Fruit fly (Drosophila melanogaster) whole organism, embryonic: ENCODE measurements around the gene form3.
A peak's percentile ranks its signal among the peaks of the same experiment; 100 is the strongest.

Experiments used
- Abd-B ChIP-seq: fragments of 200-800 bp; sonication (Bioruptor generic); optimal IDR thresholded peaks from 2 replicates; lab custom pipeline; 2018; ENCODE audit warnings: missing biosample characterization, mild to moderate bottlenecking, missing genetic modification characterization, moderate library complexity
- C15 ChIP-seq: fragments of 200-800 bp; sonication (Bioruptor generic); IDR thresholded peaks from 3 replicates; pipeline ENCODE4 v1.3.6; 2022; ENCODE audit warnings: missing biosample characterization, missing genetic modification characterization
- CG10147 ChIP-seq: fragments of 200-800 bp; sonication (Bioruptor generic); optimal IDR thresholded peaks from 2 replicates; lab custom pipeline; 2019; ENCODE audit warnings: missing biosample characterization, mild to moderate bottlenecking, missing genetic modification characterization, moderate library complexity
- CG1233 ChIP-seq: fragments of 200-800 bp; sonication (Bioruptor generic); optimal IDR thresholded peaks from 4 replicates; lab custom pipeline; 2018; ENCODE audit warnings: missing biosample characterization, mild to moderate bottlenecking, missing genetic modification characterization
- CG13287 ChIP-seq: fragments of 200-800 bp; sonication (Bioruptor generic); IDR thresholded peaks from 2 replicates; pipeline ENCODE4 v1.3.6; 2022; ENCODE audit warnings: missing biosample characterization, missing genetic modification characterization; ENCODE audit not compliant: partially characterized antibody
- CG13424 ChIP-seq: fragments of 200-800 bp; sonication (Bioruptor generic); optimal IDR thresholded peaks from 2 replicates; lab custom pipeline; 2019; ENCODE audit warnings: missing biosample characterization, mild to moderate bottlenecking, missing genetic modification characterization, moderate library complexity
- CG1602 ChIP-seq: fragments of 200-800 bp; sonication (Bioruptor generic); optimal IDR thresholded peaks from 3 replicates; lab custom pipeline; 2016; ENCODE audit warnings: missing biosample characterization, missing genetic modification characterization
- CG1603 ChIP-seq: fragments of 200-800 bp; sonication (Bioruptor generic); optimal IDR thresholded peaks from 2 replicates; lab custom pipeline; 2019; ENCODE audit warnings: missing biosample characterization, mild to moderate bottlenecking, missing genetic modification characterization, moderate library complexity
- CG17186 ChIP-seq: fragments of 200-800 bp; sonication (Bioruptor generic); optimal IDR thresholded peaks from 3 replicates; lab custom pipeline; 2017; ENCODE audit warnings: missing biosample characterization, missing genetic modification reagents, missing genetic modification characterization
- CG17385 ChIP-seq: fragments of 200-800 bp; sonication (Bioruptor generic); optimal IDR thresholded peaks from 3 replicates; lab custom pipeline; 2018; ENCODE audit warnings: missing biosample characterization, mild to moderate bottlenecking, missing genetic modification characterization
- CG18619 ChIP-seq: fragments of 200-800 bp; sonication (Bioruptor generic); optimal IDR thresholded peaks from 3 replicates; lab custom pipeline; 2017; ENCODE audit warnings: missing biosample characterization, mild to moderate bottlenecking, missing genetic modification characterization
- CG2120 ChIP-seq: fragments of 200-800 bp; sonication (Bioruptor generic); optimal IDR thresholded peaks from 3 replicates; lab custom pipeline; 2016; ENCODE audit warnings: missing biosample characterization, missing genetic modification characterization
- CG31224 ChIP-seq: fragments of 200-800 bp; sonication (Bioruptor generic); IDR thresholded peaks from 2 replicates; pipeline ENCODE4 v1.3.6; 2022; ENCODE audit warnings: missing biosample characterization, missing genetic modification characterization
- CG31388 ChIP-seq: fragments of 200-800 bp; sonication (Bioruptor generic); optimal IDR thresholded peaks from 2 replicates; lab custom pipeline; 2016; ENCODE audit warnings: missing biosample characterization, missing genetic modification characterization
- CG4360 ChIP-seq: fragments of 200-800 bp; sonication (Bioruptor generic); IDR thresholded peaks from 2 replicates; pipeline ENCODE4 v1.3.6; 2022; ENCODE audit warnings: missing biosample characterization, missing genetic modification characterization
- CG4854 ChIP-seq: fragments of 200-800 bp; sonication (Bioruptor generic); optimal IDR thresholded peaks from 2 replicates; lab custom pipeline; 2016; ENCODE audit warnings: missing biosample characterization, missing genetic modification characterization, inconsistent platforms
- CG6272 ChIP-seq: fragments of 200-800 bp; sonication (Bioruptor generic); IDR thresholded peaks from 2 replicates; pipeline ENCODE4 v1.3.6; 2022; ENCODE audit warnings: missing biosample characterization, missing genetic modification characterization
- CG6765 ChIP-seq: fragments of 200-800 bp; sonication (Bioruptor generic); optimal IDR thresholded peaks from 3 replicates; lab custom pipeline; 2017; ENCODE audit warnings: missing biosample characterization, mild to moderate bottlenecking, missing genetic modification characterization
- CG6791 ChIP-seq: fragments of 200-800 bp; sonication (Bioruptor generic); IDR thresholded peaks from 3 replicates; pipeline ENCODE4 v1.3.6; 2022; ENCODE audit warnings: missing biosample characterization, missing genetic modification characterization; ENCODE audit not compliant: partially characterized antibody
- CG6854 ChIP-seq: fragments of 200-800 bp; sonication (Bioruptor generic); optimal IDR thresholded peaks from 3 replicates; lab custom pipeline; 2017; ENCODE audit warnings: missing biosample characterization, mild to moderate bottlenecking, missing genetic modification characterization
- CG9727 ChIP-seq: fragments of 200-800 bp; sonication (Bioruptor generic); optimal IDR thresholded peaks from 3 replicates; lab custom pipeline; 2017; ENCODE audit warnings: missing biosample characterization, mild to moderate bottlenecking, missing genetic modification characterization
- CG9797 ChIP-seq: fragments of 200-800 bp; sonication (Bioruptor generic); optimal IDR thresholded peaks from 3 replicates; lab custom pipeline; 2018; ENCODE audit warnings: missing biosample characterization, mild to moderate bottlenecking, missing genetic modification characterization
- Ets97D ChIP-seq: fragments of 200-800 bp; sonication (Bioruptor generic); optimal IDR thresholded peaks from 3 replicates; lab custom pipeline; 2016; ENCODE audit warnings: missing biosample characterization, missing genetic modification characterization
- Hr51 ChIP-seq, 2 experiments: fragments of 200-800 bp; sonication (Bioruptor generic); optimal IDR thresholded peaks; 2 replicates in 1 of 2; 3 replicates in 1 of 2; lab custom pipeline; 2016 to 2018; ENCODE audit warnings: missing biosample characterization in 2 of 2, missing genetic modification characterization in 2 of 2, mild to moderate bottlenecking in 1 of 2, moderate library complexity in 1 of 2
- Hsf ChIP-seq: fragments of 200-800 bp; sonication (Bioruptor generic); optimal IDR thresholded peaks from 3 replicates; lab custom pipeline; 2016; ENCODE audit warnings: missing biosample characterization, missing genetic modification characterization
- Six4 ChIP-seq: fragments of 200-800 bp; sonication (Bioruptor generic); optimal IDR thresholded peaks from 2 replicates; lab custom pipeline; 2016; ENCODE audit warnings: missing biosample characterization, missing genetic modification characterization
- ac ChIP-seq: fragments of 200-800 bp; sonication (Bioruptor generic); optimal IDR thresholded peaks from 3 replicates; lab custom pipeline; 2017; ENCODE audit warnings: missing biosample characterization, mild to moderate bottlenecking, missing genetic modification characterization
- aop ChIP-seq: fragments of 200-800 bp; sonication (Bioruptor generic); IDR thresholded peaks from 2 replicates; pipeline ENCODE4 v1.3.6; 2022; ENCODE audit warnings: missing biosample characterization, missing genetic modification characterization
- ato ChIP-seq: fragments of 200-800 bp; sonication (Bioruptor generic); IDR thresholded peaks from 2 replicates; pipeline ENCODE4 v1.3.6; 2022; ENCODE audit warnings: missing biosample characterization, missing genetic modification characterization; ENCODE audit not compliant: partially characterized antibody
- bbx ChIP-seq: fragments of 200-800 bp; sonication (Bioruptor generic); IDR thresholded peaks from 2 replicates; pipeline ENCODE4 v1.3.6; 2022; ENCODE audit warnings: missing biosample characterization, missing genetic modification characterization; ENCODE audit not compliant: partially characterized antibody
- bigmax ChIP-seq: fragments of 200-800 bp; sonication (Bioruptor generic); optimal IDR thresholded peaks from 2 replicates; lab custom pipeline; 2018; ENCODE audit warnings: missing biosample characterization, mild to moderate bottlenecking, missing genetic modification characterization
- cg ChIP-seq: fragments of 200-800 bp; sonication (Bioruptor generic); optimal IDR thresholded peaks from 3 replicates; lab custom pipeline; 2019; ENCODE audit warnings: missing biosample characterization, mild to moderate bottlenecking, missing genetic modification characterization, moderate library complexity
- corto ChIP-seq: fragments of 200-800 bp; sonication (Bioruptor generic); optimal IDR thresholded peaks from 2 replicates; lab custom pipeline; 2016; ENCODE audit warnings: missing biosample characterization, mild to moderate bottlenecking, missing genetic modification characterization, moderate library complexity
- danr ChIP-seq: fragments of 200-800 bp; sonication (Bioruptor generic); IDR thresholded peaks from 2 replicates; pipeline ENCODE4 v1.3.6; 2022; ENCODE audit warnings: missing biosample characterization, missing genetic modification characterization
- dmrt11E ChIP-seq: fragments of 200-800 bp; sonication (Bioruptor generic); optimal IDR thresholded peaks from 3 replicates; lab custom pipeline; 2018; ENCODE audit warnings: missing biosample characterization, mild to moderate bottlenecking, missing genetic modification characterization, moderate library complexity
- en ChIP-seq: fragments of 200-800 bp; sonication (Bioruptor generic); optimal IDR thresholded peaks from 2 replicates; lab custom pipeline; 2016; ENCODE audit warnings: missing biosample characterization, missing genetic modification characterization
- fd102C ChIP-seq: fragments of 200-800 bp; sonication (Bioruptor generic); optimal IDR thresholded peaks from 2 replicates; lab custom pipeline; 2018; ENCODE audit warnings: missing biosample characterization, mild to moderate bottlenecking, missing genetic modification characterization, moderate library complexity
- fu2 ChIP-seq: fragments of 200-800 bp; sonication (Bioruptor generic); optimal IDR thresholded peaks from 2 replicates; lab custom pipeline; 2016; ENCODE audit warnings: missing biosample characterization, missing genetic modification characterization
- her ChIP-seq: fragments of 200-800 bp; sonication (Bioruptor generic); optimal IDR thresholded peaks from 2 replicates; lab custom pipeline; 2016; ENCODE audit warnings: missing biosample characterization, missing genetic modification characterization
- ind ChIP-seq: fragments of 200-800 bp; sonication (Bioruptor generic); optimal IDR thresholded peaks from 3 replicates; lab custom pipeline; 2016; ENCODE audit warnings: missing biosample characterization, missing genetic modification characterization
- onecut ChIP-seq: fragments of 200-800 bp; sonication (Bioruptor generic); IDR thresholded peaks from 2 replicates; pipeline ENCODE4 v1.3.6; 2022; ENCODE audit warnings: missing biosample characterization, missing genetic modification characterization
- otp ChIP-seq: fragments of 200-800 bp; sonication (Bioruptor generic); IDR thresholded peaks from 3 replicates; pipeline ENCODE4, ENCODE4 v1.3.6; 2022; ENCODE audit warnings: missing biosample characterization, missing genetic modification characterization
- pros ChIP-seq: fragments of 200-800 bp; sonication (Bioruptor generic); optimal IDR thresholded peaks from 3 replicates; lab custom pipeline; 2019; ENCODE audit warnings: missing biosample characterization, mild to moderate bottlenecking, missing genetic modification characterization, moderate library complexity
- sens-2 ChIP-seq: fragments of 200-800 bp; sonication (Bioruptor generic); IDR thresholded peaks from 2 replicates; pipeline ENCODE4 v1.3.6; 2022; ENCODE audit warnings: missing biosample characterization, missing genetic modification characterization
- slp2 ChIP-seq: fragments of 200-800 bp; sonication (Bioruptor generic); optimal IDR thresholded peaks from 2 replicates; lab custom pipeline; 2016; ENCODE audit warnings: missing biosample characterization, missing genetic modification characterization
- sna ChIP-seq: fragments of 200-800 bp; sonication (Bioruptor generic); IDR thresholded peaks from 2 replicates; pipeline ENCODE4 v1.3.6; 2022; ENCODE audit warnings: missing biosample characterization, missing genetic modification characterization; ENCODE audit not compliant: partially characterized antibody
- sqz ChIP-seq: fragments of 200-800 bp; sonication (Bioruptor generic); optimal IDR thresholded peaks from 3 replicates; lab custom pipeline; 2018; ENCODE audit warnings: missing biosample characterization, mild to moderate bottlenecking, missing genetic modification characterization
- tap ChIP-seq: fragments of 200-800 bp; optimal IDR thresholded peaks from 3 replicates; lab custom pipeline; 2019; ENCODE audit warnings: missing biosample characterization, mild to moderate bottlenecking, missing genetic modification characterization, moderate library complexity
- ttk ChIP-seq: fragments of 200-800 bp; sonication (Bioruptor generic); IDR thresholded peaks from 2 replicates; pipeline ENCODE4 v2.1.2; 2022; ENCODE audit warnings: missing biosample characterization, missing genetic modification characterization
- z ChIP-seq: fragments of 200-800 bp; sonication (Bioruptor generic); IDR thresholded peaks from 3 replicates; pipeline ENCODE4 v1.3.6; 2022; ENCODE audit warnings: missing biosample characterization, missing genetic modification characterization
- zen2 ChIP-seq: fragments of 200-800 bp; sonication (Bioruptor generic); IDR thresholded peaks from 3 replicates; pipeline ENCODE4 v1.3.6; 2022; ENCODE audit warnings: missing biosample characterization, missing genetic modification characterization; ENCODE audit not compliant: partially characterized antibody

form3 gene

dm6 chr3L:7155522-7155978 is 60.9 kb downstream of the form3 start (continued):
- no peak for TF ChIP-seq sqz (GFP tag; lab: Kevin White, UChicago)
- TF ChIP-seq Ets97D (GFP tag; lab: Kevin White, UChicago) = no peak
- no peak for TF ChIP-seq pros (GFP tag; lab: Kevin White, UChicago)
- TF ChIP-seq onecut (GFP tag; lab: Robert Waterston, UW) = no peak
- peak; percentile 11 for TF ChIP-seq Six4 (GFP tag; lab: Kevin White, UChicago)
- no peak for TF ChIP-seq CG6765 (GFP tag; lab: Kevin White, UChicago)
- no peak for TF ChIP-seq en
- no peak for TF ChIP-seq CG10147 (GFP tag; lab: Kevin White, UChicago)
- TF ChIP-seq CG18619 = no peak
- peak; percentile 31 for TF ChIP-seq CG13424 (tag; lab: Kevin White, UChicago)
- TF ChIP-seq CG6272 (GFP tag; lab: Robert Waterston, UW) = no peak
- TF ChIP-seq CG13287 (GFP tag; lab: Robert Waterston, UW) = no peak
- no peak for TF ChIP-seq tap (tag; lab: Kevin White, UChicago)
- TF ChIP-seq ttk = no peak
- peak; percentile 38 for TF ChIP-seq CG2120 (GFP tag; lab: Kevin White, UChicago)
- TF ChIP-seq fd102C (GFP tag; lab: Kevin White, UChicago) = no peak
- TF ChIP-seq CG4854 = no peak
- TF ChIP-seq zen2 = no peak
- TF ChIP-seq CG1603 (tag; lab: Kevin White, UChicago) = no peak
- TF ChIP-seq CG9727 (GFP tag; lab: Kevin White, UChicago) = peak; percentile 45
- no peak for TF ChIP-seq slp2 (GFP tag; lab: Kevin White, UChicago)
- TF ChIP-seq danr (GFP tag; lab: Robert Waterston, UW) = no peak
- TF ChIP-seq CG17186 (GFP tag; lab: Kevin White, UChicago) = no peak
- TF ChIP-seq CG4360 (GFP tag; lab: Robert Waterston, UW) = no peak
- peak; percentile 24 for TF ChIP-seq dmrt11E (tag; lab: Kevin White, UChicago)
- TF ChIP-seq CG6791 (GFP tag; lab: Robert Waterston, UW) = no peak
- TF ChIP-seq CG1602 (GFP tag; lab: Kevin White, UChicago) = peak; percentile 14
- TF ChIP-seq CG31224 (GFP tag; lab: Robert Waterston, UW) = no peak
- TF ChIP-seq her (GFP tag; lab: Kevin White, UChicago) = no peak
- no peak for TF ChIP-seq fu2 (GFP tag; lab: Kevin White, UChicago)
- no peak for TF ChIP-seq C15
- no peak for TF ChIP-seq Abd-B (GFP tag; lab: Kevin White, UChicago)
- TF ChIP-seq ac (GFP tag; lab: Kevin White, UChicago) = no peak
- TF ChIP-seq corto = no peak
- peak in 1 of 2 experiments; percentile 48 for TF ChIP-seq Hr51 (GFP tag; optimal IDR thresholded peaks at IDR 0.05; lab: Kevin White, UChicago)
- TF ChIP-seq aop = no peak
- TF ChIP-seq bbx = no peak
- TF ChIP-seq CG31388 = no peak
- TF ChIP-seq sens-2 (GFP tag; lab: Robert Waterston, UW) = no peak
- no peak for TF ChIP-seq cg
- TF ChIP-seq ato (GFP tag; lab: Robert Waterston, UW) = no peak
- TF ChIP-seq CG1233 (GFP tag; lab: Kevin White, UChicago) = peak; percentile 15
- TF ChIP-seq z = no peak
- TF ChIP-seq bigmax (GFP tag; lab: Kevin White, UChicago) = no peak
- TF ChIP-seq otp (GFP tag; lab: Robert Waterston, UW) = no peak
- TF ChIP-seq Hsf = peak; percentile 36
- no peak for TF ChIP-seq CG6854 (GFP tag; lab: Kevin White, UChicago)
- TF ChIP-seq CG9797 (GFP tag; lab: Kevin White, UChicago) = no peak
- no peak for TF ChIP-seq ind
- no peak for TF ChIP-seq CG17385 (GFP tag; lab: Kevin White, UChicago)
- TF ChIP-seq sna (GFP tag; lab: Robert Waterston, UW) = no peak
